Fruit fly (Drosophila melanogaster): ENCODE measurements around the gene CG5194.

CG5194 gene

dm6 chr3L:9050447-9051069, 40.9 kb upstream of the CG5194 start (continued):
- TF ChIP-seq CG7987 (GFP tag; optimal IDR thresholded peaks at IDR 0.05): no peak
- no peak for TF ChIP-seq croc (GFP tag; conservative IDR thresholded peaks at IDR 0.05)
- no peak for TF ChIP-seq Jarid2 (GFP tag; optimal IDR thresholded peaks at IDR 0.05)
- no peak for TF ChIP-seq insv (GFP tag; optimal IDR thresholded peaks at IDR 0.05)
- no peak for TF ChIP-seq CG8765 (GFP tag; IDR thresholded peaks at IDR 0.05)
- TF ChIP-seq Bdp1 (GFP tag; optimal IDR thresholded peaks at IDR 0.05): no peak
- TF ChIP-seq CG10321 (GFP tag; IDR thresholded peaks at IDR 0.05): no peak
- TF ChIP-seq CG32767 (GFP tag; IDR thresholded peaks at IDR 0.05): 0 out of 2 replicates have a peak, but pooled peaks have one; percentile 17
- no peak for TF ChIP-seq dysf (GFP tag; IDR thresholded peaks at IDR 0.05)
- TF ChIP-seq CoRest (tag; optimal IDR thresholded peaks at IDR 0.05): no peak
- TF ChIP-seq z (GFP tag; IDR thresholded peaks at IDR 0.05): 0 out of 3 replicates have a peak, but pooled peaks have one; percentile 44
- no peak for TF ChIP-seq esg (GFP tag; conservative IDR thresholded peaks at IDR 0.05)
- no peak for TF ChIP-seq CG14441 (GFP tag; IDR thresholded peaks at IDR 0.05)
- TF ChIP-seq CG1647 (GFP tag; optimal IDR thresholded peaks at IDR 0.05): no peak
- TF ChIP-seq wdn (GFP tag; IDR thresholded peaks at IDR 0.05): no peak
- TF ChIP-seq CG10431 (GFP tag; optimal IDR thresholded peaks at IDR 0.05): no peak
- TF ChIP-seq CG6654 (GFP tag; optimal IDR thresholded peaks at IDR 0.05): no peak
- TF ChIP-seq Dfd (GFP tag; optimal IDR thresholded peaks at IDR 0.05): no peak
- no peak for TF ChIP-seq otp (GFP tag; IDR thresholded peaks at IDR 0.05)
- no peak for TF ChIP-seq Gug (GFP tag; IDR thresholded peaks at IDR 0.05)
- no peak for TF ChIP-seq CG6689 (GFP tag; IDR thresholded peaks at IDR 0.05)
- TF ChIP-seq luna (GFP tag; optimal IDR thresholded peaks at IDR 0.05): no peak
- TF ChIP-seq HHEX (GFP tag; optimal IDR thresholded peaks at IDR 0.05): no peak
- no peak for TF ChIP-seq Aef1 (GFP tag; IDR thresholded peaks at IDR 0.05)
- TF ChIP-seq Max (GFP tag; optimal IDR thresholded peaks at IDR 0.05): no peak
- no peak for TF ChIP-seq Hr78 (GFP tag; optimal IDR thresholded peaks at IDR 0.05)
- no peak for TF ChIP-seq Hsf (GFP tag; optimal IDR thresholded peaks at IDR 0.05)
- TF ChIP-seq CG6765 (GFP tag; optimal IDR thresholded peaks at IDR 0.05): no peak
- TF ChIP-seq Bgb (GFP tag; IDR thresholded peaks at IDR 0.05; ENCODE audit: partially characterized antibody): no peak
- TF ChIP-seq CG8359 (GFP tag; optimal IDR thresholded peaks at IDR 0.05; ENCODE audit: borderline replicate concordance): no peak
- no peak for TF ChIP-seq Rx (GFP tag; IDR thresholded peaks at IDR 0.05)
- TF ChIP-seq CG18262 (tag; optimal IDR thresholded peaks at IDR 0.05): no peak
- no peak for TF ChIP-seq lov (optimal IDR thresholded peaks at IDR 0.05)
- TF ChIP-seq lov (GFP tag; IDR thresholded peaks at IDR 0.05): no peak
- no peak for TF ChIP-seq YL-1 (GFP tag; optimal IDR thresholded peaks at IDR 0.05)
- no peak for TF ChIP-seq Lpt (GFP tag; optimal IDR thresholded peaks at IDR 0.05)
- no peak for TF ChIP-seq CG33557 (GFP tag; optimal IDR thresholded peaks at IDR 0.05)
- no peak for TF ChIP-seq ap (GFP tag; IDR thresholded peaks at IDR 0.05)
- no peak for TF ChIP-seq CG4854 (GFP tag; optimal IDR thresholded peaks at IDR 0.05)
- peak; percentile 65 for TF ChIP-seq sens (GFP tag)
- TF ChIP-seq CG6683 (GFP tag; optimal IDR thresholded peaks at IDR 0.05): no peak
- no peak for TF ChIP-seq CG15479 (GFP tag; optimal IDR thresholded peaks at IDR 0.05)
- peak; percentile 80 for TF ChIP-seq pros (GFP tag; optimal IDR thresholded peaks at IDR 0.05)
- no peak for TF ChIP-seq GATAe (GFP tag; conservative IDR thresholded peaks at IDR 0.05)
- no peak for TF ChIP-seq dati (GFP tag; IDR thresholded peaks at IDR 0.05)
- no peak for TF ChIP-seq dimm (GFP tag; IDR thresholded peaks at IDR 0.05)
- TF ChIP-seq CG1602 (GFP tag; optimal IDR thresholded peaks at IDR 0.05): no peak
- no peak for TF ChIP-seq TFAM (GFP tag; optimal IDR thresholded peaks at IDR 0.05)
- no peak for TF ChIP-seq Hr3 (GFP tag; optimal IDR thresholded peaks at IDR 0.05)
- TF ChIP-seq CG8388 (GFP tag; optimal IDR thresholded peaks at IDR 0.05): no peak
- no peak for TF ChIP-seq chif (GFP tag; optimal IDR thresholded peaks at IDR 0.05)
- TF ChIP-seq sisA (GFP tag; IDR thresholded peaks at IDR 0.05): no peak

Measured in whole organism, embryonic.